Worm (Caenorhabditis elegans) whole organism, early embryonic: Measurements from ENCODE around the gene str-156.

ENCODE experiments used
- F13C5.2 ChIP-seq: sonication (generic microtip); optimal IDR thresholded peaks from 2 replicates; lab custom pipeline; 2017; ENCODE audit warnings: mild to moderate bottlenecking, missing genetic modification characterization, inconsistent platforms, missing compliant biosample characterization
- aly-1 ChIP-seq: sonication (generic microtip); optimal IDR thresholded peaks from 2 replicates; lab custom pipeline; 2016; ENCODE audit warnings: missing genetic modification characterization, missing compliant biosample characterization
- ama-1 ChIP-seq: fragments of 150-350 bp; optimal IDR thresholded peaks from 2 replicates; lab custom pipeline; 2014
- hmbx-1 ChIP-seq: sonication (generic microtip); optimal IDR thresholded peaks from 2 replicates; lab custom pipeline; 2016; ENCODE audit warnings: mild to moderate bottlenecking, missing genetic modification characterization, missing compliant biosample characterization
- pes-1 ChIP-seq: fragments of 200-800 bp; sonication (Bioruptor generic); IDR thresholded peaks from 2 replicates; pipeline ENCODE4 v1.3.6; 2022; ENCODE audit warnings: missing genetic modification reagents, missing genetic modification characterization, missing compliant biosample characterization

- TF ChIP-seq ama-1 (lab: Kevin White, UChicago) (no peak), pes-1 (GFP tag; lab: Robert Waterston, UW) (peak; percentile 63; the same call in 1 of the 2 replicates), aly-1 (tag; lab: Kevin White, UChicago) (no peak), F13C5.2 (tag; lab: Kevin White, UChicago) (no peak), hmbx-1 (no peak)
Observed at ce11 chrIV:4930754-4931322, 17.6 kb downstream of the str-156 start.
